Fruit fly (Drosophila melanogaster): ENCODE results near the gene Pus10.

- TF ChIP-seq tap (tag; optimal IDR thresholded peaks at IDR 0.05) (no peak), CG14710 (tag; optimal IDR thresholded peaks at IDR 0.05) (no peak), CHES-1-like (GFP tag; optimal IDR thresholded peaks at IDR 0.05) (no peak)
These were observed 2.0 kb downstream of the Pus10 start, which contains the start of gene CG42399 for dm6 chr2L:153142-153541.

All from whole organism, embryonic.